Worm (Caenorhabditis elegans) whole organism, early embryonic: ENCODE results near the gene gst-18.
A peak's percentile ranks its signal among the peaks of the same experiment; 100 is the strongest.

Experiments
- B0310.2 ChIP-seq: sonication (generic microtip); optimal IDR thresholded peaks from 2 replicates; lab custom pipeline; 2016; ENCODE audit warnings: mild to moderate bottlenecking, missing genetic modification characterization, missing compliant biosample characterization
- F13C5.2 ChIP-seq: sonication (generic microtip); optimal IDR thresholded peaks from 2 replicates; lab custom pipeline; 2017; ENCODE audit warnings: mild to moderate bottlenecking, missing genetic modification characterization, inconsistent platforms, missing compliant biosample characterization
- aly-1 ChIP-seq: sonication (generic microtip); optimal IDR thresholded peaks from 2 replicates; lab custom pipeline; 2016; ENCODE audit warnings: missing genetic modification characterization, missing compliant biosample characterization
- ama-1 ChIP-seq: fragments of 150-350 bp; optimal IDR thresholded peaks from 2 replicates; lab custom pipeline; 2014
- ceh-13 ChIP-seq: fragments of 200-800 bp; sonication (Bioruptor generic); optimal IDR thresholded peaks from 2 replicates; lab custom pipeline; 2018; ENCODE audit warnings: mild to moderate bottlenecking, missing genetic modification characterization, missing compliant biosample characterization
- ceh-36 ChIP-seq: sonication (generic microtip); optimal IDR thresholded peaks from 2 replicates; lab custom pipeline; 2016; ENCODE audit warnings: missing genetic modification characterization, inconsistent platforms, missing compliant biosample characterization
- ets-7 ChIP-seq: sonication (generic microtip); optimal IDR thresholded peaks from 2 replicates; lab custom pipeline; 2016; ENCODE audit warnings: missing genotype, missing genetic modification characterization, missing compliant biosample characterization
- flt-1 ChIP-seq: fragments of 200-800 bp; sonication (Bioruptor generic); IDR thresholded peaks from 2 replicates; pipeline ENCODE4 v1.3.6; 2022; ENCODE audit warnings: missing genetic modification characterization, missing compliant biosample characterization
- hmbx-1 ChIP-seq: sonication (generic microtip); optimal IDR thresholded peaks from 2 replicates; lab custom pipeline; 2016; ENCODE audit warnings: mild to moderate bottlenecking, missing genetic modification characterization, missing compliant biosample characterization
- hmg-4 ChIP-seq: fragments of 200-800 bp; sonication (Bioruptor generic); optimal IDR thresholded peaks from 2 replicates; lab custom pipeline; 2018; ENCODE audit warnings: mild to moderate bottlenecking, missing genetic modification characterization, missing compliant biosample characterization
- hnd-1 ChIP-seq: sonication (generic microtip); optimal IDR thresholded peaks from 2 replicates; lab custom pipeline; 2016; ENCODE audit warnings: missing genetic modification characterization, missing compliant biosample characterization
- pes-1 ChIP-seq: fragments of 200-800 bp; sonication (Bioruptor generic); IDR thresholded peaks from 2 replicates; pipeline ENCODE4 v1.3.6; 2022; ENCODE audit warnings: missing genetic modification reagents, missing genetic modification characterization, missing compliant biosample characterization
- scrt-1 ChIP-seq: fragments of 200-800 bp; sonication (Bioruptor generic); IDR thresholded peaks from 2 replicates; pipeline ENCODE4 v1.3.6; 2022; ENCODE audit warnings: missing genetic modification characterization, missing compliant biosample characterization
- sea-1 ChIP-seq: fragments of 200-800 bp; sonication (Bioruptor generic); conservative IDR thresholded peaks from 2 replicates; pipeline ENCODE4 v1.3.6; 2022; ENCODE audit warnings: missing genetic modification characterization, missing compliant biosample characterization
- tbx-11 ChIP-seq: fragments of 200-800 bp; sonication (Bioruptor generic); IDR thresholded peaks from 2 replicates; pipeline ENCODE4 v1.3.6; 2022; ENCODE audit warnings: missing genetic modification characterization, missing compliant biosample characterization
- tbx-37 ChIP-seq: fragments of 200-800 bp; sonication (Bioruptor generic); conservative IDR thresholded peaks from 2 replicates; pipeline ENCODE4 v1.3.6; 2022; ENCODE audit warnings: missing genetic modification reagents, missing genetic modification characterization, missing compliant biosample characterization
- tra-4 ChIP-seq: sonication (generic microtip); optimal IDR thresholded peaks from 2 replicates; lab custom pipeline; 2017; ENCODE audit warnings: missing genetic modification characterization, missing compliant biosample characterization

Gene gst-18

ce11 chrII:13641311-13641710 is 10.6 kb upstream of the gst-18 start, which contains the start of gene fbxa-167:
Gene fbxa-167 (plus strand): TSS chrII:13641489.
- no peak for TF ChIP-seq aly-1 (tag; lab: Kevin White, UChicago)
- no peak for TF ChIP-seq ama-1 (lab: Kevin White, UChicago)
- no peak for TF ChIP-seq ceh-36
- TF ChIP-seq ets-7 (tag; lab: Kevin White, UChicago): no peak
- TF ChIP-seq scrt-1 (GFP tag; lab: Robert Waterston, UW): no peak
- no peak for TF ChIP-seq ceh-13 (GFP tag; lab: Kevin White, UChicago)
- TF ChIP-seq tra-4 (tag; lab: Kevin White, UChicago): no peak
- no peak for TF ChIP-seq pes-1 (GFP tag; lab: Robert Waterston, UW)
- TF ChIP-seq flt-1 (GFP tag; lab: Robert Waterston, UW): no peak
- no peak for TF ChIP-seq hmbx-1 (tag; lab: Kevin White, UChicago)

DNA sequence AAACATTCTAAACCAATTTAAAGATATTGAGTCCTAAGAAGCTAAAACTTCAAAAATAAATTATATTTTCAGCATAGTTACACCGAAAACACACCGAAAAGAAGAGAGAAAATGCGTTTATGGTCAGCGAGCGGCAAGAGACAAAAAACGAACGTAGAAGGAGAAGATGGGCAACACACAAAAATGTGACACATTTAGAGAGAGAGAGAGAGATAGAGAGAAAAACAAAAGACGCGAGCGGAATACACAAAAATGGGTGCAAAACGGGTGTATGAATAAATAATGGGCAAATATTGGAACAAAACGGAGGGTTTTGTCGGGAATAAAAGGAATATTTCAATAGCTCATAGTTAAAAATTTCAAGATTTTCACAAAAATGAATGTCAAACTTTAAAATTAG is 9.5 kb upstream of the gst-18 start:
- TF ChIP-seq tbx-11 (GFP tag; lab: Robert Waterston, UW) (no peak), pes-1 (GFP tag; lab: Robert Waterston, UW) (no peak), ets-7 (tag; lab: Kevin White, UChicago) (no peak), F13C5.2 (tag; lab: Kevin White, UChicago) (no peak)

ce11 chrII:13638576-13638975 is 7.9 kb upstream of the gst-18 start:
- TF ChIP-seq scrt-1 (GFP tag; lab: Robert Waterston, UW): no peak
- no peak for TF ChIP-seq pes-1 (GFP tag; lab: Robert Waterston, UW)
- TF ChIP-seq hmg-4 (GFP tag; lab: Kevin White, UChicago): no peak
- no peak for TF ChIP-seq aly-1 (tag; lab: Kevin White, UChicago)
- no peak for TF ChIP-seq B0310.2 (tag; lab: Kevin White, UChicago)
- TF ChIP-seq sea-1: no peak
- no peak for TF ChIP-seq hnd-1 (tag; lab: Kevin White, UChicago)

DNA sequence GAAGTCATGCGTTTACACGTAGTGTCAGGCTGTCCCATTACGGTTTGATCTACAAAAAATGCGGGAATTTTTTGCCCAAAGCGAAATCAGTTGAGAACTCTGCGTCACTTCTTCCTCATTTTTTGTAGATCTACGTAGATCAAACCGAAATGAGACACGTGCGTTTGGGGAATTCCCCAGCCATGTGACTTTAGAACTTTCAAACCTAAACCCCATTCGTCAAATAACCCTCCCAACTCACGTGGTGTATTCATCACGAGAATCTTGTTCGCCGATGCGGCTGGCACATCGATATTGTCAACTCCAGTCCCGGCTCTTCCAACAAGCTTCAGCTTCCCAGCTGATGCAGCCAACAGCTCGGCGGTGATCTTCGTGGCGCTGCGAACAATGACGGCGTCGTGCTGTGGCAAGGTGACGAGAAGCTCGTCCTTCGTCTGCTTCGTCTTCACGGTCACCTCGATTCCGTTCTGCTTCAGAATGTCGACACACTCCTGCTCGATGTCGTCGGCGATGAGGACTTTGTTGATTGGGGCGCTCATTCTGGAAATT is 7.3 kb upstream of the gst-18 start, which contains the start of gene phdh-1:
phdh-1 (minus strand) TSS at position 540 of the 549 bp plus-strand sequence.
- TF ChIP-seq flt-1 (GFP tag; lab: Robert Waterston, UW) (no peak), ets-7 (tag; lab: Kevin White, UChicago) (no peak), aly-1 (tag; lab: Kevin White, UChicago) (no peak), hnd-1 (tag; lab: Kevin White, UChicago) (no peak), scrt-1 (GFP tag; lab: Robert Waterston, UW) (no peak), tbx-11 (GFP tag; lab: Robert Waterston, UW) (no peak), ceh-13 (GFP tag; lab: Kevin White, UChicago) (no peak), pes-1 (GFP tag; lab: Robert Waterston, UW) (no peak), hmg-4 (GFP tag; lab: Kevin White, UChicago) (no peak), tra-4 (tag; lab: Kevin White, UChicago) (no peak), ceh-36 (no peak), hmbx-1 (tag; lab: Kevin White, UChicago) (no peak), tbx-37 (GFP tag; lab: Robert Waterston, UW) (no peak), B0310.2 (tag; lab: Kevin White, UChicago) (no peak), sea-1 (no peak), F13C5.2 (tag; lab: Kevin White, UChicago) (no peak), ama-1 (lab: Kevin White, UChicago) (no peak)

ce11 chrII:13637464-13637863 is 6.8 kb upstream of the gst-18 start:
- TF ChIP-seq aly-1 (tag; lab: Kevin White, UChicago) (peak; percentile 23), ceh-36 (no peak)

ce11 chrII:13636596-13636995 is 5.9 kb upstream of the gst-18 start:
- TF ChIP-seq ama-1 (lab: Kevin White, UChicago) (no peak), B0310.2 (tag; lab: Kevin White, UChicago) (peak; percentile 10)

DNA sequence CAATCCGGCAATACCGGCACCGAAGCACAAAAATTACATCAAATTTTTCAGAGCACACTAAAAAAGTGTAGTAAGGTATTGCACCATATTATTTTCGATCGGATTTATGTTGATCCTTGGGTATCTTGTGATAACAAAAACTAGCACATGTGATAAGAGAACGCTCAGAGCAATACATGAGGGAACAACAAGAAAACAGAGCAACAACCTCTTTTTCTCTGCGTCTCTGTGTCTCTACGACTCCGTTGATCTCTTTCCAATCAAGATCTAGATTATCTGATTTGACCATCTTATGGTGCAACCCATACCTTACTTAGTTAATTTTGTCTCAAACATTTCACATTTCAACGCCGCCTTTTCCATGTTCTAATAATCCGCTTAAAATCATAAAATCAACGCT is 1.6 kb upstream of the gst-18 start, which contains the start of gene tag-10:
tag-10 (plus strand) TSS at position 347 of the 400 bp plus-strand sequence.
- TF ChIP-seq tbx-11 (GFP tag; lab: Robert Waterston, UW) (no peak), ceh-13 (GFP tag; lab: Kevin White, UChicago) (no peak)

- no peak for TF ChIP-seq aly-1 (tag; lab: Kevin White, UChicago)
- TF ChIP-seq ets-7 (tag; lab: Kevin White, UChicago): no peak
- no peak for TF ChIP-seq hmg-4 (GFP tag; lab: Kevin White, UChicago)
- no peak for TF ChIP-seq scrt-1 (GFP tag; lab: Robert Waterston, UW)
- TF ChIP-seq ceh-13 (GFP tag; lab: Kevin White, UChicago): no peak
- TF ChIP-seq ceh-36: no peak
- no peak for TF ChIP-seq F13C5.2 (tag; lab: Kevin White, UChicago)
- TF ChIP-seq ama-1 (lab: Kevin White, UChicago): no peak
- TF ChIP-seq hnd-1 (tag; lab: Kevin White, UChicago): no peak
- TF ChIP-seq pes-1 (GFP tag; lab: Robert Waterston, UW): no peak
- no peak for TF ChIP-seq tbx-37 (GFP tag; lab: Robert Waterston, UW)
- TF ChIP-seq tbx-11 (GFP tag; lab: Robert Waterston, UW): no peak
- TF ChIP-seq hmbx-1 (tag; lab: Kevin White, UChicago): no peak
- TF ChIP-seq B0310.2 (tag; lab: Kevin White, UChicago): no peak
- no peak for TF ChIP-seq tra-4 (tag; lab: Kevin White, UChicago)
- TF ChIP-seq sea-1: no peak
- no peak for TF ChIP-seq flt-1 (GFP tag; lab: Robert Waterston, UW)
These were observed 3.7 kb downstream of the gst-18 start, which contains the start of gene gst-19 for ce11 chrII:13627001-13627400. Gene gst-19 (minus strand): TSS chrII:13627145.
